Fruit fly (Drosophila melanogaster) whole organism, embryonic: ENCODE results near the gene numb.

Source experiments
- CG3407 ChIP-seq: fragments of 200-800 bp; sonication (Bioruptor generic); optimal IDR thresholded peaks from 2 replicates; lab custom pipeline; 2018; ENCODE audit warnings: missing biosample characterization, mild to moderate bottlenecking, missing genetic modification characterization
- CG7987 ChIP-seq: fragments of 200-800 bp; sonication (Bioruptor generic); optimal IDR thresholded peaks from 2 replicates; lab custom pipeline; 2018; ENCODE audit warnings: missing biosample characterization, mild to moderate bottlenecking, missing genetic modification characterization, moderate library complexity
- D19B ChIP-seq: fragments of 200-800 bp; sonication (Bioruptor generic); optimal IDR thresholded peaks from 2 replicates; lab custom pipeline; 2017; ENCODE audit warnings: missing biosample characterization, mild to moderate bottlenecking, missing genetic modification characterization
- Lim3 ChIP-seq: fragments of 200-800 bp; sonication (Bioruptor generic); IDR thresholded peaks from 2 replicates; pipeline ENCODE4 v1.3.6; 2022; ENCODE audit warnings: missing biosample characterization, missing genetic modification characterization
- Ravus ChIP-seq: fragments of 200-800 bp; sonication (Bioruptor generic); IDR thresholded peaks from 2 replicates; pipeline ENCODE4 v1.3.6; 2022; ENCODE audit warnings: missing biosample characterization, missing genetic modification characterization
- cato ChIP-seq: fragments of 200-800 bp; sonication (Bioruptor generic); optimal IDR thresholded peaks from 2 replicates; lab custom pipeline; 2016; ENCODE audit warnings: missing biosample characterization, missing genetic modification characterization, borderline replicate concordance
- gcm ChIP-seq: fragments of 200-800 bp; sonication (Bioruptor generic); optimal IDR thresholded peaks from 2 replicates; lab custom pipeline; 2019; ENCODE audit warnings: missing biosample characterization, mild to moderate bottlenecking, missing genetic modification characterization, moderate library complexity
- gro ChIP-seq: fragments of 200-800 bp; sonication (Bioruptor generic); optimal IDR thresholded peaks from 2 replicates; lab custom pipeline; 2016; ENCODE audit warnings: missing biosample characterization, missing genetic modification characterization

- TF ChIP-seq CG7987 (GFP tag; lab: Kevin White, UChicago) (no peak), Lim3 (GFP tag; lab: Robert Waterston, UW) (no peak), Ravus (no peak), gro (GFP tag; lab: Kevin White, UChicago) (no peak), cato (GFP tag; lab: Kevin White, UChicago) (no peak), CG3407 (GFP tag; lab: Kevin White, UChicago) (no peak), D19B (no peak), gcm (no peak)
Measured at dm6 chr2L:9460092-9460473, 22.8 kb downstream of the numb start.
